Fruit fly (Drosophila melanogaster): Measurements from ENCODE around the gene pcx.

- TF ChIP-seq Hr83 (GFP tag; optimal IDR thresholded peaks at IDR 0.05; ENCODE audit: poor library complexity, severe bottlenecking) (no peak), pan (optimal IDR thresholded peaks at IDR 0.05) (no peak), Abd-B (GFP tag; optimal IDR thresholded peaks at IDR 0.05) (no peak), CG9705 (GFP tag; optimal IDR thresholded peaks at IDR 0.05) (no peak), usp (GFP tag; optimal IDR thresholded peaks at IDR 0.05) (no peak), CG32264 (GFP tag; optimal IDR thresholded peaks at IDR 0.05) (no peak), brk (GFP tag; optimal IDR thresholded peaks at IDR 0.05) (no peak), N (GFP tag; optimal IDR thresholded peaks at IDR 0.05) (no peak), h (GFP tag; optimal IDR thresholded peaks at IDR 0.05) (no peak), br (GFP tag; optimal IDR thresholded peaks at IDR 0.05) (no peak), lola (GFP tag; optimal IDR thresholded peaks at IDR 0.05) (no peak), sage (GFP tag; optimal IDR thresholded peaks at IDR 0.05) (no peak), dsf (GFP tag; optimal IDR thresholded peaks at IDR 0.05; ENCODE audit: borderline replicate concordance) (no peak)
Measured at dm6 chrX:2175956-2176469, 49.1 kb upstream of the pcx start, which contains the start of gene Cyp4d2.

All from whole organism, wandering third instar larva.